Worm (Caenorhabditis elegans): Measurements from ENCODE around the gene him-8.

DNA sequence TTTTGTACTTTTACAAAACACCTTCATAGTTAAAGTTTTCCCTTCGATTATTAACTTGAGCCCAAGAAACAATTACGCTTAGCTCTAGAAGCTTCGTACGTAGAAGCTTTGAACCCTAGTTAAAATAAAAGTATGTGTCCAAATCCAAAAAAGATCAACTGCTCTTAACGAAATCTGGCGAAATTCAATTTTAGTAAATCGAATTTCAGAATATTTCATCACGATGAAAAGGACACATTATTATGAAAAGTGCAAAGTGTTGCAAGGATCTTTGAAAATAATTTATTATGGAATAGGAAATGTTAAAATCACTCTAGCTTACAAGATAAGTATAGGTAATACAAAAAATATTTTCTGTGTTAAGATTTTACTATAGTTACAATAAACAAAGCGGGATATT, 3.6 kb downstream of the him-8 start:
- no peak for TF ChIP-seq ceh-45 (GFP tag; IDR thresholded peaks at IDR 0.05)
- TF ChIP-seq rnt-1 (tag; optimal IDR thresholded peaks at IDR 0.05), result no peak
- TF ChIP-seq lin-11 (tag; optimal IDR thresholded peaks at IDR 0.05), result no peak
- TF ChIP-seq ceh-34 (tag; optimal IDR thresholded peaks at IDR 0.05), result no peak
- no peak for TF ChIP-seq ceh-31 (tag; optimal IDR thresholded peaks at IDR 0.05)
- TF ChIP-seq elt-2 (tag; optimal IDR thresholded peaks at IDR 0.05), result no peak
